Fruit fly (Drosophila melanogaster) whole organism, prepupa: ENCODE measurements around the gene Nrt.

Source experiments
- CG6792 ChIP-seq: fragments of 200-800 bp; sonication (Bioruptor generic); optimal IDR thresholded peaks from 3 replicates; lab custom pipeline; 2016; ENCODE audit warnings: missing biosample characterization, missing genetic modification characterization
- Hr4 ChIP-seq: fragments of 200-800 bp; sonication (Bioruptor generic); optimal IDR thresholded peaks from 3 replicates; lab custom pipeline; 2016; ENCODE audit warnings: missing biosample characterization, missing genetic modification characterization
- salr ChIP-seq, 2 experiments: fragments of 200-800 bp; sonication (Bioruptor generic); optimal IDR thresholded peaks; 3 replicates each; lab custom pipeline; 2016 to 2018; ENCODE audit warnings: missing biosample characterization in 2 of 2, missing genetic modification characterization in 2 of 2, mild to moderate bottlenecking in 1 of 2

DNA sequence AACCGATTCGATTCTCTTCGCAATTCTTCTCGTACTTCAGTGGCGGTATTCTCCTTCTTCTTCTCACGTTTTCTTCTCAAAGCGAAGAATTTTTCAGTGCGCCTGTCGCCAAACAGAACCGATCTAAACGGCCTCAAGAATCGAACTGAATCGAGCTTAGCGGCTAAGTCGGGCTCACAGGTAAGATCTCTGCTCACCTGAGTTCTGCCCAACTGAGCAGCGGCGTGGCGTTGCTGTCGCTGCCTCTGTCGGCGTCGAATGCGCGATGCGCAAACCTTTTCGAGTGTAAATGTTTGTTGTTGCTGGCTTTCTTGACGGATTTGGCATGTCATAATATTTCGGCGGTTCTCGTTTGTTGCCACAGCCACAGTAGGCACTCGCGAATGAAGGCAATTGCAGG is 46.0 kb downstream of the Nrt start:
- TF ChIP-seq salr (GFP tag; optimal IDR thresholded peaks at IDR 0.05; lab: Kevin White, UChicago) (no peak), CG6792 (GFP tag; lab: Kevin White, UChicago) (no peak), Hr4 (GFP tag; lab: Kevin White, UChicago) (no peak)
